Worm (Caenorhabditis elegans) whole organism, L1 larva: Measurements from ENCODE around the gene ZC412.3.

Source experiments
- C04F5.9 ChIP-seq: sonication (generic microtip); optimal IDR thresholded peaks from 2 replicates; lab custom pipeline; 2016; ENCODE audit warnings: missing genetic modification characterization, missing compliant biosample characterization
- C34B4.2 ChIP-seq: sonication (generic microtip); optimal IDR thresholded peaks from 2 replicates; lab custom pipeline; 2017; ENCODE audit warnings: mild to moderate bottlenecking, missing genetic modification characterization, missing compliant biosample characterization
- aha-1 ChIP-seq: fragments of 150-350 bp; optimal IDR thresholded peaks from 2 replicates; lab custom pipeline; 2014; ENCODE audit warnings: missing biosample characterization, missing genetic modification characterization
- alr-1 ChIP-seq: fragments of 200-800 bp; sonication (Bioruptor generic); optimal IDR thresholded peaks from 2 replicates; lab custom pipeline; 2018; ENCODE audit warnings: borderline replicate concordance, mild to moderate bottlenecking, missing genetic modification characterization, missing compliant biosample characterization
- ama-1 ChIP-seq: fragments of 150-350 bp; optimal IDR thresholded peaks from 2 replicates; lab custom pipeline; 2014
- ceh-63 ChIP-seq: fragments of 200-800 bp; sonication (Bioruptor generic); optimal IDR thresholded peaks from 2 replicates; lab custom pipeline; 2018; ENCODE audit warnings: mild to moderate bottlenecking, missing genetic modification characterization, missing compliant biosample characterization
- ceh-8 ChIP-seq: fragments of 200-800 bp; sonication (Bioruptor generic); optimal IDR thresholded peaks from 2 replicates; lab custom pipeline; 2018; ENCODE audit warnings: mild to moderate bottlenecking, missing genetic modification characterization, moderate library complexity, missing compliant biosample characterization
- ceh-82 ChIP-seq, 3 experiments: fragments of 150-350 bp in 1 of 3; sonication (generic microtip) in 2 of 3; optimal IDR thresholded peaks; 2 replicates each; lab custom pipeline; 2014 to 2017; ENCODE audit warnings: missing biosample characterization in 3 of 3, missing genetic modification characterization in 3 of 3
- ces-1 ChIP-seq: fragments of 150-350 bp; optimal IDR thresholded peaks from 2 replicates; lab custom pipeline; 2014; ENCODE audit warnings: missing biosample characterization, missing genetic modification reagents, missing genetic modification characterization
- dpl-1 ChIP-seq, 3 experiments: fragments of 150-350 bp in 2 of 3; sonication (generic microtip) in 1 of 3; optimal IDR thresholded peaks; 2 replicates each; lab custom pipeline; 2014 to 2017; ENCODE audit warnings: missing biosample characterization in 3 of 3, missing genetic modification characterization in 3 of 3, missing genetic modification reagents in 3 of 3
- dsc-1 ChIP-seq: sonication (generic microtip); optimal IDR thresholded peaks from 2 replicates; lab custom pipeline; 2016; ENCODE audit warnings: mild to moderate bottlenecking, missing genetic modification characterization, missing compliant biosample characterization
- egl-13 ChIP-seq: sonication (generic microtip); optimal IDR thresholded peaks from 2 replicates; lab custom pipeline; 2016; ENCODE audit warnings: missing genotype, missing genetic modification reagents, missing genetic modification characterization, missing compliant biosample characterization
- elt-2 ChIP-seq: sonication (generic microtip); optimal IDR thresholded peaks from 2 replicates; lab custom pipeline; 2016; ENCODE audit warnings: missing genetic modification characterization, mild to moderate bottlenecking, inconsistent platforms, missing compliant biosample characterization, missing genetic modification reagents
- ets-5 ChIP-seq: fragments of 200-800 bp; sonication (Bioruptor generic); IDR thresholded peaks from 2 replicates; pipeline ENCODE4 v1.3.6; 2022; ENCODE audit warnings: missing genetic modification characterization, missing compliant biosample characterization
- fkh-8 ChIP-seq: sonication (generic microtip); optimal IDR thresholded peaks from 2 replicates; lab custom pipeline; 2016; ENCODE audit warnings: mild to moderate bottlenecking, missing genetic modification characterization, missing compliant biosample characterization
- hlh-17 ChIP-seq: fragments of 200-800 bp; sonication (Bioruptor generic); optimal IDR thresholded peaks from 2 replicates; lab custom pipeline; 2018; ENCODE audit warnings: missing genetic modification characterization, mild to moderate bottlenecking, missing compliant biosample characterization, moderate library complexity, borderline replicate concordance
- hpl-2 ChIP-seq: fragments of 150-350 bp; optimal IDR thresholded peaks from 2 replicates; lab custom pipeline; 2014; ENCODE audit warnings: missing biosample characterization, missing genetic modification reagents, missing genetic modification characterization
- irx-1 ChIP-seq: sonication (generic microtip); optimal IDR thresholded peaks from 2 replicates; lab custom pipeline; 2016; ENCODE audit warnings: missing genetic modification characterization, missing compliant biosample characterization
- isw-1 ChIP-seq: fragments of 200-800 bp; sonication (Bioruptor generic); IDR thresholded peaks from 2 replicates; pipeline ENCODE4 v1.3.6; 2022; ENCODE audit warnings: missing genetic modification characterization, missing compliant biosample characterization
- jun-1 ChIP-seq: fragments of 150-350 bp; optimal IDR thresholded peaks from 2 replicates; lab custom pipeline; 2014; ENCODE audit warnings: missing biosample characterization, missing genetic modification reagents, missing genetic modification characterization
- lin-13 ChIP-seq: fragments of 150-350 bp; optimal IDR thresholded peaks from 2 replicates; lab custom pipeline; 2014; ENCODE audit warnings: missing biosample characterization, missing genetic modification reagents, missing genetic modification characterization
- lin-14 ChIP-seq: fragments of 200-800 bp; sonication (Bioruptor generic); optimal IDR thresholded peaks from 2 replicates; lab custom pipeline; 2018; ENCODE audit warnings: mild to moderate bottlenecking, missing genetic modification characterization, moderate library complexity, missing compliant biosample characterization
- lin-35 ChIP-seq, 2 experiments: fragments of 150-350 bp; optimal IDR thresholded peaks; 2 replicates each; lab custom pipeline; 2014; ENCODE audit warnings: missing biosample characterization in 2 of 2, missing genetic modification characterization in 2 of 2, missing genetic modification reagents in 2 of 2
- lin-39 ChIP-seq: fragments of 150-350 bp; optimal IDR thresholded peaks from 2 replicates; lab custom pipeline; 2014; ENCODE audit warnings: missing biosample characterization, missing genetic modification reagents, missing genetic modification characterization
- lir-3 ChIP-seq: sonication (generic microtip); optimal IDR thresholded peaks from 2 replicates; lab custom pipeline; 2016; ENCODE audit warnings: mild to moderate bottlenecking, missing genetic modification characterization, moderate library complexity, missing compliant biosample characterization; ENCODE audit not compliant: poor library complexity
- mab-9 ChIP-seq: fragments of 200-800 bp; sonication (Bioruptor generic); IDR thresholded peaks from 2 replicates; pipeline ENCODE4 v1.3.6; 2022; ENCODE audit warnings: missing genetic modification reagents, missing genetic modification characterization, missing compliant biosample characterization
- mef-2 ChIP-seq: fragments of 150-350 bp; optimal IDR thresholded peaks from 2 replicates; lab custom pipeline; 2014; ENCODE audit warnings: missing biosample characterization, missing genetic modification characterization
- nhr-11 ChIP-seq: fragments of 150-350 bp; optimal IDR thresholded peaks from 2 replicates; lab custom pipeline; 2014; ENCODE audit warnings: missing biosample characterization, missing genetic modification characterization
- nhr-19 ChIP-seq: fragments of 200-800 bp; sonication (Bioruptor generic); conservative IDR thresholded peaks from 2 replicates; pipeline ENCODE4 v1.3.6; 2022; ENCODE audit warnings: missing genetic modification characterization, missing compliant biosample characterization
- nhr-28 ChIP-seq: fragments of 150-350 bp; optimal IDR thresholded peaks from 2 replicates; lab custom pipeline; 2014; ENCODE audit warnings: missing biosample characterization, missing genetic modification characterization
- nhr-47 ChIP-seq: sonication (generic microtip); optimal IDR thresholded peaks from 2 replicates; lab custom pipeline; 2016; ENCODE audit warnings: mild to moderate bottlenecking, missing genetic modification characterization, moderate library complexity, missing compliant biosample characterization
- nhr-71 ChIP-seq: sonication (generic microtip); optimal IDR thresholded peaks from 2 replicates; lab custom pipeline; 2016; ENCODE audit warnings: mild to moderate bottlenecking, missing genetic modification characterization, moderate library complexity, missing compliant biosample characterization
- nhr-76 ChIP-seq: sonication (generic microtip); optimal IDR thresholded peaks from 2 replicates; lab custom pipeline; 2017; ENCODE audit warnings: missing biosample characterization, missing genetic modification characterization
- nhr-84 ChIP-seq: sonication (generic microtip); optimal IDR thresholded peaks from 2 replicates; lab custom pipeline; 2017; ENCODE audit warnings: missing biosample characterization, missing genetic modification characterization
- nhr-85 ChIP-seq: sonication (generic microtip); peaks from one replicate; lab custom pipeline; 2016; ENCODE audit warnings: missing genetic modification characterization, inconsistent platforms, missing compliant biosample characterization
- pax-3 ChIP-seq: fragments of 200-800 bp; sonication (Bioruptor generic); optimal IDR thresholded peaks from 2 replicates; lab custom pipeline; 2018; ENCODE audit warnings: mild to moderate bottlenecking, missing genetic modification characterization, moderate library complexity, missing compliant biosample characterization
- pqm-1 ChIP-seq: sonication (generic microtip); optimal IDR thresholded peaks from 3 replicates; lab custom pipeline; 2017; ENCODE audit warnings: missing biosample characterization, missing genetic modification characterization
- snpc-4 ChIP-seq: fragments of 150-350 bp; optimal IDR thresholded peaks from 2 replicates; lab custom pipeline; 2014; ENCODE audit warnings: missing biosample characterization, missing genetic modification characterization
- sox-4 ChIP-seq: sonication (generic microtip); optimal IDR thresholded peaks from 2 replicates; lab custom pipeline; 2016; ENCODE audit warnings: missing genetic modification characterization, missing compliant biosample characterization
- sptf-1 ChIP-seq: fragments of 150-350 bp; optimal IDR thresholded peaks from 2 replicates; lab custom pipeline; 2014; ENCODE audit warnings: missing biosample characterization, missing genetic modification characterization
- swsn-7 ChIP-seq: sonication (generic microtip); optimal IDR thresholded peaks from 2 replicates; lab custom pipeline; 2016; ENCODE audit warnings: missing genetic modification characterization, missing compliant biosample characterization
- tbx-2 ChIP-seq: sonication (generic microtip); optimal IDR thresholded peaks from 2 replicates; lab custom pipeline; 2016; ENCODE audit warnings: missing genetic modification characterization, missing compliant biosample characterization
- unc-130 ChIP-seq: fragments of 150-350 bp; optimal IDR thresholded peaks from 2 replicates; lab custom pipeline; 2017; ENCODE audit warnings: missing biosample characterization, missing genetic modification characterization, inconsistent platforms
- unc-30 ChIP-seq: sonication (generic microtip); optimal IDR thresholded peaks from 2 replicates; lab custom pipeline; 2017; ENCODE audit warnings: missing biosample characterization, missing genetic modification characterization
- unc-62 ChIP-seq: fragments of 150-350 bp; optimal IDR thresholded peaks from 2 replicates; lab custom pipeline; 2014; ENCODE audit warnings: missing biosample characterization, missing genetic modification reagents, missing genetic modification characterization
- unc-86 ChIP-seq: sonication (generic microtip); optimal IDR thresholded peaks from 2 replicates; lab custom pipeline; 2016; ENCODE audit warnings: missing genetic modification characterization, missing compliant biosample characterization
- vab-15 ChIP-seq: sonication (generic microtip); optimal IDR thresholded peaks from 2 replicates; lab custom pipeline; 2017; ENCODE audit warnings: missing genotype, mild to moderate bottlenecking, missing genetic modification characterization, missing compliant biosample characterization
- zip-4 ChIP-seq: fragments of 200-800 bp; sonication (Bioruptor generic); optimal IDR thresholded peaks from 2 replicates; lab custom pipeline; 2018; ENCODE audit warnings: mild to moderate bottlenecking, missing genetic modification characterization, moderate library complexity, missing compliant biosample characterization
- ztf-11 ChIP-seq, 2 experiments: sonication (generic microtip); optimal IDR thresholded peaks; 2 replicates each; lab custom pipeline; 2016 to 2017; ENCODE audit warnings: missing genetic modification characterization in 2 of 2, missing biosample characterization in 1 of 2, missing compliant biosample characterization in 1 of 2

Gene ZC412.3

ce11 chrV:14847291-14847915, 23.9 kb downstream of the ZC412.3 start, which contains the start of gene ret-1 (continued):
- TF ChIP-seq nhr-19 (peak; percentile 80), ceh-63 (GFP tag; lab: Kevin White, UChicago) (no peak), egl-13 (tag; lab: Kevin White, UChicago) (no peak), elt-2 (no peak), nhr-71 (peak; percentile 87), fkh-8 (tag; lab: Kevin White, UChicago) (no peak), lin-13 (GFP tag; lab: Kevin White, UChicago) (peak; percentile 43), ceh-8 (no peak), nhr-11 (tag; lab: Kevin White, UChicago) (no peak), mab-9 (GFP tag; lab: Robert Waterston, UW) (no peak), hpl-2 (GFP tag; lab: Kevin White, UChicago) (no peak), C04F5.9 (tag; lab: Kevin White, UChicago) (no peak), ets-5 (GFP tag; lab: Robert Waterston, UW) (no peak), isw-1 (GFP tag; lab: Robert Waterston, UW) (no peak), mef-2 (no peak), hlh-17 (GFP tag; lab: Kevin White, UChicago) (no peak), lir-3 (tag; lab: Kevin White, UChicago) (no peak), nhr-85 (tag; lab: Kevin White, UChicago) (no peak), ceh-82 (tag; optimal IDR thresholded peaks at IDR 0.05; lab: Kevin White, UChicago) (no peak), irx-1 (no peak), nhr-76 (tag; lab: Kevin White, UChicago) (no peak), unc-130 (tag; lab: Kevin White, UChicago) (peak; percentile 13), dsc-1 (tag; lab: Kevin White, UChicago) (no peak), unc-86 (tag; lab: Kevin White, UChicago) (no peak), snpc-4 (tag; lab: Kevin White, UChicago) (no peak), nhr-84 (tag; lab: Kevin White, UChicago) (no peak), sptf-1 (tag; lab: Kevin White, UChicago) (no peak), aha-1 (tag; lab: Kevin White, UChicago) (no peak), unc-62 (GFP tag; lab: Kevin White, UChicago) (no peak), nhr-47 (tag; lab: Kevin White, UChicago) (peak; percentile 21), tbx-2 (peak; percentile 31), vab-15 (tag; lab: Kevin White, UChicago) (no peak), ztf-11 (tag; optimal IDR thresholded peaks at IDR 0.05; lab: Kevin White, UChicago) (no peak), swsn-7 (tag; lab: Kevin White, UChicago) (peak; percentile 29), ces-1 (GFP tag; lab: Kevin White, UChicago) (no peak), pax-3 (tag; lab: Kevin White, UChicago) (no peak), lin-39 (peak; percentile 11)

ce11 chrV:14841660-14842059, 29.7 kb downstream of the ZC412.3 start:
- TF ChIP-seq snpc-4 (tag; lab: Kevin White, UChicago) (no peak), dpl-1 (GFP tag; optimal IDR thresholded peaks at IDR 0.05; lab: Kevin White, UChicago) (no peak), ama-1 (lab: Kevin White, UChicago) (no peak), sox-4 (tag; lab: Kevin White, UChicago) (no peak), lin-14 (no peak), unc-86 (tag; lab: Kevin White, UChicago) (no peak), zip-4 (GFP tag; lab: Kevin White, UChicago) (no peak), nhr-28 (tag; lab: Kevin White, UChicago) (no peak), pqm-1 (tag; lab: Kevin White, UChicago) (no peak), unc-30 (no peak), C34B4.2 (tag; lab: Kevin White, UChicago) (no peak), lin-35 (GFP tag; optimal IDR thresholded peaks at IDR 0.05; lab: Kevin White, UChicago) (no peak), jun-1 (tag; lab: Kevin White, UChicago) (no peak), irx-1 (no peak), swsn-7 (tag; lab: Kevin White, UChicago) (no peak), alr-1 (tag; lab: Kevin White, UChicago) (no peak), unc-130 (tag; lab: Kevin White, UChicago) (no peak)
